Worm (Caenorhabditis elegans) whole organism, L1 larva: ENCODE measurements around the gene lfi-1.

Source experiments
- aha-1 ChIP-seq: fragments of 150-350 bp; optimal IDR thresholded peaks from 2 replicates; lab custom pipeline; 2014; ENCODE audit warnings: missing biosample characterization, missing genetic modification characterization
- aly-2 ChIP-seq: fragments of 150-350 bp; optimal IDR thresholded peaks from 2 replicates; lab custom pipeline; 2014; ENCODE audit warnings: missing biosample characterization, missing genetic modification characterization
- blmp-1 ChIP-seq: fragments of 150-350 bp; optimal IDR thresholded peaks from 2 replicates; lab custom pipeline; 2014; ENCODE audit warnings: missing biosample characterization, missing genetic modification characterization
- ceh-82 ChIP-seq, 3 experiments: fragments of 150-350 bp in 1 of 3; sonication (generic microtip) in 2 of 3; optimal IDR thresholded peaks; 2 replicates each; lab custom pipeline; 2014 to 2017; ENCODE audit warnings: missing biosample characterization in 3 of 3, missing genetic modification characterization in 3 of 3
- egl-27 ChIP-seq, 2 experiments: fragments of 150-350 bp in 1 of 2; sonication (generic microtip); optimal IDR thresholded peaks; 3 replicates each; lab custom pipeline; 2017 to 2018; ENCODE audit warnings: missing biosample characterization in 2 of 2, missing genetic modification characterization in 2 of 2, missing genetic modification reagents in 2 of 2
- elt-2 ChIP-seq: sonication (generic microtip); optimal IDR thresholded peaks from 2 replicates; lab custom pipeline; 2016; ENCODE audit warnings: missing genetic modification characterization, mild to moderate bottlenecking, inconsistent platforms, missing compliant biosample characterization, missing genetic modification reagents
- mdl-1 ChIP-seq, 2 experiments: fragments of 150-350 bp; optimal IDR thresholded peaks; 2 replicates each; lab custom pipeline; 2014 to 2017; ENCODE audit warnings: missing biosample characterization in 2 of 2, missing genetic modification characterization in 2 of 2, inconsistent platforms in 1 of 2
- mef-2 ChIP-seq: fragments of 150-350 bp; optimal IDR thresholded peaks from 2 replicates; lab custom pipeline; 2014; ENCODE audit warnings: missing biosample characterization, missing genetic modification characterization
- nhr-28 ChIP-seq: fragments of 150-350 bp; optimal IDR thresholded peaks from 2 replicates; lab custom pipeline; 2014; ENCODE audit warnings: missing biosample characterization, missing genetic modification characterization
- nhr-71 ChIP-seq: sonication (generic microtip); optimal IDR thresholded peaks from 2 replicates; lab custom pipeline; 2016; ENCODE audit warnings: mild to moderate bottlenecking, missing genetic modification characterization, moderate library complexity, missing compliant biosample characterization
- tbx-2 ChIP-seq: sonication (generic microtip); optimal IDR thresholded peaks from 2 replicates; lab custom pipeline; 2016; ENCODE audit warnings: missing genetic modification characterization, missing compliant biosample characterization
- unc-130 ChIP-seq: fragments of 150-350 bp; optimal IDR thresholded peaks from 2 replicates; lab custom pipeline; 2017; ENCODE audit warnings: missing biosample characterization, missing genetic modification characterization, inconsistent platforms
- zag-1 ChIP-seq: fragments of 150-350 bp; optimal IDR thresholded peaks from 2 replicates; lab custom pipeline; 2014; ENCODE audit warnings: missing biosample characterization, missing genetic modification characterization
- ztf-4 ChIP-seq: fragments of 150-350 bp; optimal IDR thresholded peaks from 2 replicates; lab custom pipeline; 2014; ENCODE audit warnings: missing biosample characterization, missing genetic modification characterization

DNA sequence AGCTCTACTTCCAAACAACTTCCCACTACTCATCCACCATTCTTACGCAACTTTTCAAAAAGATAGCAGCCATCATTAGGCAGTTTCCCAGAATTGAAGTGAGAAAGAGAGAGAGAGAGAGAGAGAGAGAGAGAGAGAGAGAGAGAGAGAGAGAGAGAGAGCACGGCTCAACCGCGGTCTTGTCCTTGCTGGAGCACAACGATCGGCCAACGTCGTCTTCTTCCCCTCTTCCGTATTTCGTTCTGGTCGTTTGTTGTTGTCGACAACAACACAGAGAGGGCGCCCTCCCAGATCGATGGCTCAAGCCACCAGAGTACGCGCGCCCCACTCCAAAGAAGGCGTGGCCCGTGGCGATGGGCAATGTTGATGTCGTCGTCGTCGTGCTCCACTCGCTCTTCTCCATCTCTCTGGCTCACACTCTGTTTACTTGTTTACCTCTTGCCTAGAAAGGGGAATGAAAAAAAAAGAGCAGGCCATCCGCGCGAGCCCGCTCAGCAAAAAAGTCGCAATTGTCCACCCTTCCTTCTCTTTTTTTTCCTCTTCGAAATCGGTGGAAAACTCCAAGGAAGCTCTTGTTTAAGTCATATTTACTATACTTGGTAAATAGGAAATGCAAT lies 5.5 kb downstream of the lfi-1 start:
- no peak for TF ChIP-seq zag-1 (tag; lab: Kevin White, UChicago)
- TF ChIP-seq egl-27 (tag; optimal IDR thresholded peaks at IDR 0.05; lab: Kevin White, UChicago): no peak
- TF ChIP-seq tbx-2 (tag; lab: Kevin White, UChicago): peak; percentile 75
- TF ChIP-seq blmp-1 (tag; lab: Kevin White, UChicago): no peak
- TF ChIP-seq aly-2: no peak
- no peak for TF ChIP-seq unc-130 (tag; lab: Kevin White, UChicago)
- peak; percentile 68 for TF ChIP-seq nhr-71 (tag; lab: Kevin White, UChicago)
- TF ChIP-seq aha-1: no peak
- TF ChIP-seq ztf-4: peak; percentile 33
- TF ChIP-seq mef-2 (tag; lab: Kevin White, UChicago): no peak
- no peak for TF ChIP-seq mdl-1 (tag; optimal IDR thresholded peaks at IDR 0.05; lab: Kevin White, UChicago)
- TF ChIP-seq ceh-82 (tag; optimal IDR thresholded peaks at IDR 0.05; lab: Kevin White, UChicago): peak in 2 of 3 experiments; percentile 58 to 66
- no peak for TF ChIP-seq elt-2 (tag; lab: Kevin White, UChicago)
- TF ChIP-seq nhr-28 (tag; lab: Kevin White, UChicago): no peak
